Fruit fly (Drosophila melanogaster) whole organism, pupa: Measurements from ENCODE around the gene Ir7b.

Experiments
- CG10348 ChIP-seq: fragments of 200-800 bp; sonication (Bioruptor generic); IDR thresholded peaks from 2 replicates; pipeline ENCODE4 v1.3.6; 2022; ENCODE audit warnings: missing biosample characterization, missing genetic modification characterization
- CG12605 ChIP-seq: fragments of 200-800 bp; sonication (Bioruptor generic); IDR thresholded peaks from 2 replicates; pipeline ENCODE4 v1.3.6; 2022; ENCODE audit warnings: missing biosample characterization, missing genetic modification characterization
- CG13204 ChIP-seq: fragments of 200-800 bp; sonication (Bioruptor generic); optimal IDR thresholded peaks from 2 replicates; lab custom pipeline; 2018; ENCODE audit warnings: missing biosample characterization, mild to moderate bottlenecking, missing genetic modification characterization, moderate library complexity
- CG14655 ChIP-seq: fragments of 200-800 bp; sonication (Bioruptor generic); optimal IDR thresholded peaks from 3 replicates; lab custom pipeline; 2017; ENCODE audit warnings: mild to moderate bottlenecking, missing biosample characterization, missing genetic modification reagents, missing genetic modification characterization
- CG15710 ChIP-seq: fragments of 200-800 bp; sonication (Bioruptor generic); optimal IDR thresholded peaks from 2 replicates; lab custom pipeline; 2018; ENCODE audit warnings: missing biosample characterization, mild to moderate bottlenecking, missing genetic modification characterization, moderate library complexity
- CG17806 ChIP-seq: fragments of 200-800 bp; sonication (Bioruptor generic); optimal IDR thresholded peaks from 2 replicates; lab custom pipeline; 2018; ENCODE audit warnings: missing biosample characterization, mild to moderate bottlenecking, missing genetic modification characterization, moderate library complexity
- CG32121 ChIP-seq: fragments of 200-800 bp; sonication (Bioruptor generic); IDR thresholded peaks from 2 replicates; pipeline ENCODE4 v1.3.6; 2022; ENCODE audit warnings: missing biosample characterization, missing genetic modification characterization
- CG34367 ChIP-seq: fragments of 200-800 bp; sonication (Bioruptor generic); optimal IDR thresholded peaks from 2 replicates; lab custom pipeline; 2018; ENCODE audit warnings: missing biosample characterization, mild to moderate bottlenecking, missing genetic modification characterization
- CG4496 ChIP-seq: fragments of 200-800 bp; sonication (Bioruptor generic); IDR thresholded peaks from 3 replicates; pipeline ENCODE4 v1.3.6; 2022; ENCODE audit warnings: missing biosample characterization, missing genetic modification characterization
- CG8159 ChIP-seq: fragments of 200-800 bp; sonication (Bioruptor generic); optimal IDR thresholded peaks from 3 replicates; lab custom pipeline; 2018; ENCODE audit warnings: missing biosample characterization, mild to moderate bottlenecking, missing genetic modification characterization, moderate library complexity
- CG8301 ChIP-seq: fragments of 200-800 bp; sonication (Bioruptor generic); optimal IDR thresholded peaks from 2 replicates; lab custom pipeline; 2018; ENCODE audit warnings: missing biosample characterization, mild to moderate bottlenecking, missing genetic modification characterization
- CG9948 ChIP-seq: fragments of 200-800 bp; sonication (Bioruptor generic); optimal IDR thresholded peaks from 2 replicates; lab custom pipeline; 2018; ENCODE audit warnings: missing biosample characterization, mild to moderate bottlenecking, missing genetic modification characterization, moderate library complexity
- D1 ChIP-seq: fragments of 200-800 bp; sonication (Bioruptor generic); optimal IDR thresholded peaks from 2 replicates; lab custom pipeline; 2018; ENCODE audit warnings: missing biosample characterization, mild to moderate bottlenecking, missing genetic modification characterization, moderate library complexity
- EcR ChIP-seq: fragments of 200-800 bp; sonication (Bioruptor generic); optimal IDR thresholded peaks from 3 replicates; lab custom pipeline; 2019; ENCODE audit warnings: missing biosample characterization, missing genetic modification characterization, mild to moderate bottlenecking, moderate library complexity, missing genetic modification reagents
- Ets98B ChIP-seq: fragments of 200-800 bp; sonication (Bioruptor generic); IDR thresholded peaks from 2 replicates; pipeline ENCODE4 v1.3.6; 2022; ENCODE audit warnings: missing biosample characterization, missing genetic modification characterization
- Pif1A ChIP-seq: fragments of 200-800 bp; sonication (Bioruptor generic); optimal IDR thresholded peaks from 3 replicates; lab custom pipeline; 2016; ENCODE audit warnings: missing biosample characterization, missing genetic modification characterization
- Pif1B ChIP-seq: fragments of 200-800 bp; sonication (Bioruptor generic); optimal IDR thresholded peaks from 3 replicates; lab custom pipeline; 2016; ENCODE audit warnings: missing biosample characterization, missing genetic modification characterization
- Snoo ChIP-seq: fragments of 200-800 bp; sonication (Bioruptor generic); optimal IDR thresholded peaks from 3 replicates; lab custom pipeline; 2017; ENCODE audit warnings: missing biosample characterization, mild to moderate bottlenecking, missing genetic modification characterization, inconsistent platforms
- fd96Ca ChIP-seq: fragments of 200-800 bp; sonication (Bioruptor generic); IDR thresholded peaks from 3 replicates; pipeline ENCODE4 v1.3.6; 2022; ENCODE audit warnings: missing biosample characterization, missing genetic modification characterization
- gl ChIP-seq: fragments of 200-800 bp; sonication (Bioruptor generic); optimal IDR thresholded peaks from 2 replicates; lab custom pipeline; 2018; ENCODE audit warnings: missing biosample characterization, mild to moderate bottlenecking, missing genetic modification characterization
- rn ChIP-seq: fragments of 200-800 bp; sonication (Bioruptor generic); IDR thresholded peaks from 2 replicates; pipeline ENCODE4 v1.3.6; 2022; ENCODE audit warnings: missing biosample characterization, missing genetic modification characterization

The Ir7b gene

dm6 chrX:7873172-7873930 is 6.6 kb upstream of the Ir7b start, which contains the start of gene dec:
dec (minus strand) TSS chrX:7873222.
- TF ChIP-seq CG14655, result no peak
- TF ChIP-seq CG4496 (GFP tag; lab: Robert Waterston, UW), result no peak
- TF ChIP-seq Snoo (tag; lab: Kevin White, UChicago), result no peak
- no peak for TF ChIP-seq rn (GFP tag; lab: Robert Waterston, UW)
- TF ChIP-seq Pif1B, result no peak
- TF ChIP-seq CG13204 (GFP tag; lab: Kevin White, UChicago), result no peak
- no peak for TF ChIP-seq EcR (GFP tag; lab: Kevin White, UChicago)
- TF ChIP-seq CG15710 (tag; lab: Kevin White, UChicago), result no peak

- TF ChIP-seq CG13204 (GFP tag; lab: Kevin White, UChicago), result no peak
- TF ChIP-seq Snoo (tag; lab: Kevin White, UChicago), result no peak
- no peak for TF ChIP-seq CG10348 (GFP tag; lab: Robert Waterston, UW)
- TF ChIP-seq Pif1A (GFP tag; lab: Kevin White, UChicago), result no peak
- no peak for TF ChIP-seq rn (GFP tag; lab: Robert Waterston, UW)
- no peak for TF ChIP-seq Ets98B (GFP tag; lab: Robert Waterston, UW)
- TF ChIP-seq CG9948 (tag; lab: Kevin White, UChicago), result no peak
- TF ChIP-seq Pif1B, result no peak
- no peak for TF ChIP-seq fd96Ca (GFP tag; lab: Robert Waterston, UW)
- TF ChIP-seq CG14655, result no peak
- no peak for TF ChIP-seq CG8159 (tag; lab: Kevin White, UChicago)
- no peak for TF ChIP-seq gl
- TF ChIP-seq CG17806, result no peak
These were observed 8.9 kb downstream of the Ir7b start, which contains the start of gene CG1409 for dm6 chrX:7857873-7858272. CG1409 (plus strand) TSS chrX:7858173.

dm6 chrX:7854144-7854543 is 12.6 kb downstream of the Ir7b start, which contains the start of gene CG10920:
CG10920 (minus strand) TSS chrX:7854244.
- TF ChIP-seq CG12605 (GFP tag; lab: Robert Waterston, UW), result no peak
- TF ChIP-seq Pif1A (GFP tag; lab: Kevin White, UChicago), result no peak
- TF ChIP-seq Pif1B, result no peak
- no peak for TF ChIP-seq CG15710 (tag; lab: Kevin White, UChicago)
- no peak for TF ChIP-seq Snoo (tag; lab: Kevin White, UChicago)
- TF ChIP-seq CG8301 (tag; lab: Kevin White, UChicago), result no peak
- no peak for TF ChIP-seq CG34367
- TF ChIP-seq CG32121 (GFP tag; lab: Robert Waterston, UW), result no peak
- no peak for TF ChIP-seq CG14655
- TF ChIP-seq rn (GFP tag; lab: Robert Waterston, UW), result no peak
- TF ChIP-seq fd96Ca (GFP tag; lab: Robert Waterston, UW), result no peak
- TF ChIP-seq D1 (tag; lab: Kevin White, UChicago), result no peak
- TF ChIP-seq CG17806, result no peak
- TF ChIP-seq CG8159 (tag; lab: Kevin White, UChicago), result no peak
- TF ChIP-seq Ets98B (GFP tag; lab: Robert Waterston, UW), result no peak
- no peak for TF ChIP-seq gl
- no peak for TF ChIP-seq CG9948 (tag; lab: Kevin White, UChicago)
- no peak for TF ChIP-seq CG4496 (GFP tag; lab: Robert Waterston, UW)
- no peak for TF ChIP-seq CG10348 (GFP tag; lab: Robert Waterston, UW)

- TF ChIP-seq D1 (tag; lab: Kevin White, UChicago), result no peak
These were observed 40.9 kb downstream of the Ir7b start, which contains the start of gene CARPA for dm6 chrX:7825897-7826296. CARPA (plus strand) TSS chrX:7826197.

- TF ChIP-seq Pif1A (GFP tag; lab: Kevin White, UChicago) (no peak), D1 (tag; lab: Kevin White, UChicago) (no peak), EcR (GFP tag; lab: Kevin White, UChicago) (no peak), CG13204 (GFP tag; lab: Kevin White, UChicago) (no peak), Ets98B (GFP tag; lab: Robert Waterston, UW) (no peak), fd96Ca (GFP tag; lab: Robert Waterston, UW) (no peak), CG12605 (GFP tag; lab: Robert Waterston, UW) (no peak), gl (no peak), CG8301 (tag; lab: Kevin White, UChicago) (no peak), CG8159 (tag; lab: Kevin White, UChicago) (no peak), CG15710 (tag; lab: Kevin White, UChicago) (no peak), rn (GFP tag; lab: Robert Waterston, UW) (no peak), CG10348 (GFP tag; lab: Robert Waterston, UW) (no peak), CG32121 (GFP tag; lab: Robert Waterston, UW) (no peak)
These were observed 41.5 kb downstream of the Ir7b start for dm6 chrX:7825310-7825709.

dm6 chrX:7822910-7823309 is 43.9 kb downstream of the Ir7b start:
- no peak for TF ChIP-seq Ets98B (GFP tag; lab: Robert Waterston, UW)
- no peak for TF ChIP-seq gl
- no peak for TF ChIP-seq EcR (GFP tag; lab: Kevin White, UChicago)
- TF ChIP-seq D1 (tag; lab: Kevin White, UChicago), result no peak
- no peak for TF ChIP-seq CG10348 (GFP tag; lab: Robert Waterston, UW)
- no peak for TF ChIP-seq Pif1A (GFP tag; lab: Kevin White, UChicago)
- TF ChIP-seq CG15710 (tag; lab: Kevin White, UChicago), result no peak
- TF ChIP-seq Pif1B, result no peak
- no peak for TF ChIP-seq CG13204 (GFP tag; lab: Kevin White, UChicago)
- no peak for TF ChIP-seq CG12605 (GFP tag; lab: Robert Waterston, UW)
- no peak for TF ChIP-seq fd96Ca (GFP tag; lab: Robert Waterston, UW)
- no peak for TF ChIP-seq CG4496 (GFP tag; lab: Robert Waterston, UW)
- TF ChIP-seq CG14655, result no peak
- TF ChIP-seq Snoo (tag; lab: Kevin White, UChicago), result no peak
